Worm (Caenorhabditis elegans) whole organism, late embryonic: ENCODE data around the gene C38H2.3.

Experiments used
- ceh-30 ChIP-seq: fragments of 150-350 bp; optimal IDR thresholded peaks from 2 replicates; lab custom pipeline; 2014; ENCODE audit warnings: missing biosample characterization, missing genetic modification characterization
- ceh-48 ChIP-seq: sonication (generic microtip); optimal IDR thresholded peaks from 2 replicates; lab custom pipeline; 2016; ENCODE audit warnings: missing genetic modification characterization, inconsistent platforms, missing compliant biosample characterization
- che-1 ChIP-seq: sonication (generic microtip); optimal IDR thresholded peaks from 2 replicates; lab custom pipeline; 2016; ENCODE audit warnings: mild to moderate bottlenecking, missing genetic modification characterization, missing compliant biosample characterization
- fkh-6 ChIP-seq: sonication (generic microtip); optimal IDR thresholded peaks from 2 replicates; lab custom pipeline; 2016; ENCODE audit warnings: missing genetic modification characterization, missing compliant biosample characterization
- sdc-2 ChIP-seq: sonication (generic microtip); optimal IDR thresholded peaks from 2 replicates; lab custom pipeline; 2016; ENCODE audit warnings: missing genotype, missing genetic modification characterization, missing compliant biosample characterization
- syd-9 ChIP-seq: sonication (generic microtip); optimal IDR thresholded peaks from 2 replicates; lab custom pipeline; 2016; ENCODE audit warnings: mild to moderate bottlenecking, missing genetic modification characterization, moderate library complexity, missing compliant biosample characterization

ce11 chrIII:10391628-10392027 lies 5.3 kb upstream of the C38H2.3 start, which contains the start of gene M03C11.9:
- no peak for TF ChIP-seq syd-9 (tag; lab: Kevin White, UChicago)
- no peak for TF ChIP-seq che-1 (tag; lab: Kevin White, UChicago)
- TF ChIP-seq ceh-48 (tag; lab: Kevin White, UChicago), result no peak
- TF ChIP-seq fkh-6 (tag; lab: Kevin White, UChicago), result no peak
- no peak for TF ChIP-seq sdc-2
- no peak for TF ChIP-seq ceh-30 (tag; lab: Kevin White, UChicago)
